Worm (Caenorhabditis elegans) whole organism, late embryonic: ENCODE data around the gene twk-49.

Source experiments
- C38D4.7 ChIP-seq: fragments of 200-800 bp; sonication (Bioruptor generic); optimal IDR thresholded peaks from 2 replicates; lab custom pipeline; 2018; ENCODE audit warnings: mild to moderate bottlenecking, missing genetic modification characterization, moderate library complexity, missing compliant biosample characterization
- F13H6.1 ChIP-seq: sonication (generic microtip); optimal IDR thresholded peaks from 2 replicates; lab custom pipeline; 2016; ENCODE audit warnings: missing genetic modification characterization, missing compliant biosample characterization
- ceh-14 ChIP-seq: sonication (generic microtip); optimal IDR thresholded peaks from 2 replicates; lab custom pipeline; 2016; ENCODE audit warnings: missing genotype, missing genetic modification characterization, missing compliant biosample characterization
- ceh-18 ChIP-seq: sonication (generic microtip); optimal IDR thresholded peaks from 2 replicates; lab custom pipeline; 2016; ENCODE audit warnings: missing genetic modification characterization, missing compliant biosample characterization
- ceh-19 ChIP-seq: fragments of 200-800 bp; sonication (Bioruptor generic); optimal IDR thresholded peaks from 2 replicates; lab custom pipeline; 2018; ENCODE audit warnings: mild to moderate bottlenecking, missing genetic modification characterization, missing compliant biosample characterization
- ceh-2 ChIP-seq: sonication (generic microtip); optimal IDR thresholded peaks from 2 replicates; lab custom pipeline; 2016; ENCODE audit warnings: missing genotype, missing genetic modification characterization, missing compliant biosample characterization
- ceh-22 ChIP-seq: sonication (generic microtip); optimal IDR thresholded peaks from 2 replicates; lab custom pipeline; 2017; ENCODE audit warnings: missing biosample characterization, missing genetic modification characterization
- ceh-31 ChIP-seq: sonication (generic microtip); optimal IDR thresholded peaks from 2 replicates; lab custom pipeline; 2016; ENCODE audit warnings: missing genetic modification characterization, missing compliant biosample characterization
- ceh-6 ChIP-seq: fragments of 200-800 bp; sonication (Bioruptor generic); optimal IDR thresholded peaks from 2 replicates; lab custom pipeline; 2018; ENCODE audit warnings: mild to moderate bottlenecking, missing genetic modification characterization, missing compliant biosample characterization
- ceh-9 ChIP-seq: sonication (generic microtip); optimal IDR thresholded peaks from 2 replicates; lab custom pipeline; 2016; ENCODE audit warnings: mild to moderate bottlenecking, missing genetic modification characterization, inconsistent platforms, missing compliant biosample characterization
- dmd-4 ChIP-seq: sonication (generic microtip); optimal IDR thresholded peaks from 2 replicates; lab custom pipeline; 2016; ENCODE audit warnings: borderline replicate concordance, missing genetic modification characterization, missing compliant biosample characterization
- dve-1 ChIP-seq: sonication (generic microtip); optimal IDR thresholded peaks from 2 replicates; lab custom pipeline; 2017; ENCODE audit warnings: antibody characterized with exemption, mild to moderate bottlenecking, missing genetic modification characterization, missing compliant biosample characterization
- eyg-1 ChIP-seq: sonication (generic microtip); optimal IDR thresholded peaks from 2 replicates; lab custom pipeline; 2016; ENCODE audit warnings: missing genotype, missing genetic modification characterization, missing compliant biosample characterization
- fax-1 ChIP-seq: sonication (generic microtip); optimal IDR thresholded peaks from 2 replicates; lab custom pipeline; 2016; ENCODE audit warnings: missing genotype, missing genetic modification characterization, missing compliant biosample characterization
- fkh-6 ChIP-seq: sonication (generic microtip); optimal IDR thresholded peaks from 2 replicates; lab custom pipeline; 2016; ENCODE audit warnings: missing genetic modification characterization, missing compliant biosample characterization
- gmeb-2 ChIP-seq: sonication (generic microtip); optimal IDR thresholded peaks from 2 replicates; lab custom pipeline; 2016; ENCODE audit warnings: missing genetic modification characterization, inconsistent platforms, missing compliant biosample characterization
- hlh-13 ChIP-seq: fragments of 200-800 bp; sonication (Bioruptor generic); optimal IDR thresholded peaks from 2 replicates; lab custom pipeline; 2018; ENCODE audit warnings: mild to moderate bottlenecking, missing genetic modification characterization, missing compliant biosample characterization
- hlh-15 ChIP-seq: sonication (generic microtip); optimal IDR thresholded peaks from 2 replicates; lab custom pipeline; 2016; ENCODE audit warnings: missing genetic modification characterization, missing compliant biosample characterization
- hlh-30 ChIP-seq: sonication (generic microtip); optimal IDR thresholded peaks from 2 replicates; lab custom pipeline; 2017; ENCODE audit warnings: antibody characterized with exemption, missing genetic modification characterization, missing compliant biosample characterization; ENCODE audit not compliant: insufficient read depth
- hlh-6 ChIP-seq: sonication (generic microtip); optimal IDR thresholded peaks from 2 replicates; lab custom pipeline; 2016; ENCODE audit warnings: missing genotype, missing genetic modification characterization, missing compliant biosample characterization
- hlh-8 ChIP-seq: sonication (generic microtip); optimal IDR thresholded peaks from 2 replicates; lab custom pipeline; 2016; ENCODE audit warnings: missing genotype, missing genetic modification characterization, missing compliant biosample characterization
- lin-11 ChIP-seq: fragments of 200-800 bp; sonication (Bioruptor generic); optimal IDR thresholded peaks from 2 replicates; lab custom pipeline; 2018; ENCODE audit warnings: mild to moderate bottlenecking, missing genetic modification characterization, missing compliant biosample characterization
- madf-2 ChIP-seq: sonication (generic microtip); optimal IDR thresholded peaks from 2 replicates; lab custom pipeline; 2017; ENCODE audit warnings: missing genetic modification characterization, missing compliant biosample characterization
- nfya-1 ChIP-seq: sonication (generic microtip); optimal IDR thresholded peaks from 2 replicates; lab custom pipeline; 2017; ENCODE audit warnings: missing genetic modification characterization, mild to moderate bottlenecking, missing compliant biosample characterization, antibody characterized with exemption, moderate library complexity
- nhr-11 ChIP-seq: fragments of 150-350 bp; optimal IDR thresholded peaks from 2 replicates; lab custom pipeline; 2014; ENCODE audit warnings: missing biosample characterization, missing genetic modification characterization
- nhr-232 ChIP-seq: sonication (generic microtip); optimal IDR thresholded peaks from 2 replicates; lab custom pipeline; 2016; ENCODE audit warnings: missing genetic modification characterization, missing compliant biosample characterization
- npax-4 ChIP-seq: sonication (generic microtip); optimal IDR thresholded peaks from 2 replicates; lab custom pipeline; 2016; ENCODE audit warnings: missing genetic modification characterization, missing compliant biosample characterization
- odd-2 ChIP-seq: sonication (generic microtip); optimal IDR thresholded peaks from 2 replicates; lab custom pipeline; 2017; ENCODE audit warnings: antibody characterized with exemption, mild to moderate bottlenecking, missing genetic modification characterization, missing compliant biosample characterization
- pag-3 ChIP-seq: sonication (generic microtip); optimal IDR thresholded peaks from 2 replicates; lab custom pipeline; 2016; ENCODE audit warnings: missing compliant biosample characterization, missing genetic modification characterization, borderline replicate concordance
- pax-1 ChIP-seq: fragments of 150-350 bp; optimal IDR thresholded peaks from 2 replicates; lab custom pipeline; 2014; ENCODE audit warnings: missing biosample characterization, missing genetic modification characterization
- pha-2 ChIP-seq: sonication (generic microtip); optimal IDR thresholded peaks from 2 replicates; lab custom pipeline; 2017; ENCODE audit warnings: mild to moderate bottlenecking, missing genetic modification characterization, missing compliant biosample characterization
- pha-4 ChIP-seq: fragments of 150-350 bp; optimal IDR thresholded peaks from 2 replicates; lab custom pipeline; 2018; ENCODE audit warnings: missing biosample characterization, missing genetic modification reagents, missing genetic modification characterization
- pqm-1 ChIP-seq: sonication (generic microtip); optimal IDR thresholded peaks from 2 replicates; lab custom pipeline; 2016; ENCODE audit warnings: missing genetic modification characterization, missing compliant biosample characterization
- pros-1 ChIP-seq: fragments of 150-350 bp; optimal IDR thresholded peaks from 2 replicates; lab custom pipeline; 2014; ENCODE audit warnings: missing biosample characterization, missing genetic modification reagents, missing genetic modification characterization
- rnt-1 ChIP-seq: sonication (generic microtip); optimal IDR thresholded peaks from 2 replicates; lab custom pipeline; 2016; ENCODE audit warnings: missing genetic modification characterization, missing compliant biosample characterization
- ttx-3 ChIP-seq: sonication (generic microtip); optimal IDR thresholded peaks from 2 replicates; lab custom pipeline; 2016; ENCODE audit warnings: missing genetic modification reagents, missing genetic modification characterization, missing compliant biosample characterization
- unc-42 ChIP-seq: sonication (generic microtip); optimal IDR thresholded peaks from 2 replicates; lab custom pipeline; 2016; ENCODE audit warnings: missing genotype, missing genetic modification characterization, missing compliant biosample characterization
- unc-55 ChIP-seq: sonication (generic microtip); optimal IDR thresholded peaks from 2 replicates; lab custom pipeline; 2017; ENCODE audit warnings: missing biosample characterization, missing genetic modification reagents, missing genetic modification characterization

Gene twk-49

ce11 chrII:6499067-6499466 is at the start of gene twk-49:
Gene twk-49 (minus strand): TSS chrII:6499167.
- no peak for TF ChIP-seq nfya-1 (tag; lab: Kevin White, UChicago)
- no peak for TF ChIP-seq hlh-30
- TF ChIP-seq ceh-18 (tag; lab: Kevin White, UChicago), result no peak
- no peak for TF ChIP-seq nhr-11 (tag; lab: Kevin White, UChicago)
- no peak for TF ChIP-seq eyg-1
- TF ChIP-seq fax-1 (tag; lab: Kevin White, UChicago), result no peak
- TF ChIP-seq lin-11 (tag; lab: Kevin White, UChicago), result no peak
- TF ChIP-seq ttx-3 (tag; lab: Kevin White, UChicago), result no peak
- no peak for TF ChIP-seq rnt-1
- TF ChIP-seq odd-2 (tag; lab: Kevin White, UChicago), result no peak
- TF ChIP-seq pha-4 (tag; lab: Kevin White, UChicago), result no peak
- no peak for TF ChIP-seq ceh-9
- no peak for TF ChIP-seq pag-3 (tag; lab: Kevin White, UChicago)
- TF ChIP-seq ceh-31, result no peak
- no peak for TF ChIP-seq ceh-14
- TF ChIP-seq hlh-6 (tag; lab: Kevin White, UChicago), result no peak
- no peak for TF ChIP-seq hlh-8 (tag; lab: Kevin White, UChicago)

- TF ChIP-seq unc-55, result peak; percentile 50
- peak; percentile 21 for TF ChIP-seq rnt-1
- TF ChIP-seq F13H6.1 (tag; lab: Kevin White, UChicago), result no peak
Measured at ce11 chrII:6544842-6545410, 46.0 kb upstream of the twk-49 start, which contains the start of gene lron-15. Gene lron-15 (minus strand): TSS chrII:6544892.

- TF ChIP-seq madf-2 (tag; lab: Kevin White, UChicago), result no peak
- no peak for TF ChIP-seq dve-1 (tag; lab: Kevin White, UChicago)
- TF ChIP-seq pag-3 (tag; lab: Kevin White, UChicago), result no peak
- no peak for TF ChIP-seq nhr-11 (tag; lab: Kevin White, UChicago)
- TF ChIP-seq gmeb-2 (tag; lab: Kevin White, UChicago), result no peak
- no peak for TF ChIP-seq pax-1 (tag; lab: Kevin White, UChicago)
- peak; percentile 26 for TF ChIP-seq ceh-31
- no peak for TF ChIP-seq C38D4.7
- TF ChIP-seq ceh-22 (tag; lab: Kevin White, UChicago), result no peak
- TF ChIP-seq ceh-6 (GFP tag; lab: Kevin White, UChicago), result no peak
- peak; percentile 81 for TF ChIP-seq unc-42 (tag; lab: Kevin White, UChicago)
- TF ChIP-seq pqm-1 (tag; lab: Kevin White, UChicago), result no peak
- no peak for TF ChIP-seq dmd-4 (tag; lab: Kevin White, UChicago)
- peak; percentile 5 for TF ChIP-seq nfya-1 (tag; lab: Kevin White, UChicago)
- TF ChIP-seq ceh-2 (tag; lab: Kevin White, UChicago), result no peak
- TF ChIP-seq hlh-30, result peak; percentile 70
Measured at ce11 chrII:6535957-6536424, 37.0 kb upstream of the twk-49 start, which contains the start of gene utp-20. Gene utp-20 (plus strand): TSS chrII:6536374.

ce11 chrII:6531940-6532339 is 33.0 kb upstream of the twk-49 start, which contains the start of gene abcx-1:
Gene abcx-1 (plus strand): TSS chrII:6532163.
- no peak for TF ChIP-seq F13H6.1 (tag; lab: Kevin White, UChicago)
- TF ChIP-seq hlh-15 (tag; lab: Kevin White, UChicago), result no peak
- TF ChIP-seq pha-2 (tag; lab: Kevin White, UChicago), result no peak
- no peak for TF ChIP-seq pax-1 (tag; lab: Kevin White, UChicago)
- TF ChIP-seq pros-1 (tag; lab: Kevin White, UChicago), result no peak

- no peak for TF ChIP-seq ceh-9
- TF ChIP-seq nhr-11 (tag; lab: Kevin White, UChicago), result no peak
- no peak for TF ChIP-seq nhr-232
- no peak for TF ChIP-seq hlh-13
- TF ChIP-seq fkh-6, result no peak
- no peak for TF ChIP-seq ceh-19 (GFP tag; lab: Kevin White, UChicago)
- no peak for TF ChIP-seq rnt-1
- no peak for TF ChIP-seq npax-4 (tag; lab: Kevin White, UChicago)
- no peak for TF ChIP-seq eyg-1
Measured at ce11 chrII:6531527-6531926, 32.6 kb upstream of the twk-49 start, which contains the start of gene abch-1. Gene abch-1 (minus strand): TSS chrII:6531627.
